Worm (Caenorhabditis elegans) whole organism, L2 larva: Measurements from ENCODE around the gene rig-3.

Source experiments
- dmd-4 ChIP-seq: sonication (generic microtip); optimal IDR thresholded peaks from 2 replicates; lab custom pipeline; 2017; ENCODE audit warnings: missing biosample characterization, missing genetic modification characterization
- egl-27 ChIP-seq: sonication (generic microtip); optimal IDR thresholded peaks from 3 replicates; lab custom pipeline; 2017; ENCODE audit warnings: missing biosample characterization, missing genetic modification reagents, missing genetic modification characterization
- elt-1 ChIP-seq: fragments of 150-350 bp; optimal IDR thresholded peaks from 2 replicates; lab custom pipeline; 2014; ENCODE audit warnings: missing biosample characterization, missing genetic modification characterization
- mdl-1 ChIP-seq, 2 experiments: fragments of 150-350 bp in 1 of 2; sonication (generic microtip) in 1 of 2; optimal IDR thresholded peaks; 2 replicates each; lab custom pipeline; 2017; ENCODE audit warnings: missing biosample characterization in 2 of 2, missing genetic modification characterization in 2 of 2
- nhr-237 ChIP-seq: fragments of 150-350 bp; optimal IDR thresholded peaks from 2 replicates; lab custom pipeline; 2014; ENCODE audit warnings: missing biosample characterization, missing genetic modification characterization
- nhr-25 ChIP-seq: fragments of 150-350 bp; sonication (generic microtip); optimal IDR thresholded peaks from 3 replicates; lab custom pipeline; 2014; ENCODE audit warnings: missing biosample characterization, missing genetic modification characterization
- nhr-77 ChIP-seq: fragments of 150-350 bp; optimal IDR thresholded peaks from 2 replicates; lab custom pipeline; 2014; ENCODE audit warnings: missing biosample characterization, missing genetic modification characterization
- snpc-4 ChIP-seq: fragments of 150-350 bp; optimal IDR thresholded peaks from 2 replicates; lab custom pipeline; 2014; ENCODE audit warnings: missing biosample characterization, missing genetic modification characterization
- ztf-11 ChIP-seq: sonication (generic microtip); optimal IDR thresholded peaks from 2 replicates; lab custom pipeline; 2017; ENCODE audit warnings: missing biosample characterization, missing genetic modification characterization

DNA sequence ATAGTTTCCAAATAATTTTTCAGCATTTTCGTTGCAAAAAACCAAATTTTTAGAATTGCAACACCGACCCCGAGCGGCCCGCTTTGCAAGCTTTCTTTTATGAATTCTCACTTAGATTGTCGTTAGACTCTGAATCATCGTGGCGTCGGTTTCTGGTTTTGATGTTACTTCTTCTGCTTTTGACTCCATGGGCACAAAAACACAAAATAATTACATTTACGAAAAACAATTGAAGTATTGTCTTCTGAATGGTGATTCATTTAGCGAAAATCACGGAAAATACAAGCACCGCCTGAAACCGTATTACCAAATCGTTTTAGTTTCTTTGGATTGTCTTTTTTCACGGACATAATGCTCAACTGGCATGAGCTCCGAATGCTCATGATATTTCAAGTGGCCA lies 47.7 kb downstream of the rig-3 start, which contains the start of gene pes-23:
- TF ChIP-seq egl-27 (tag; lab: Kevin White, UChicago) (no peak), snpc-4 (tag; lab: Kevin White, UChicago) (no peak), nhr-77 (tag; lab: Kevin White, UChicago) (no peak), mdl-1 (tag; optimal IDR thresholded peaks at IDR 0.05; lab: Kevin White, UChicago) (no peak), nhr-25 (tag; lab: Kevin White, UChicago) (no peak), ztf-11 (no peak), nhr-237 (tag; lab: Kevin White, UChicago) (no peak), elt-1 (tag; lab: Kevin White, UChicago) (no peak), dmd-4 (tag; lab: Kevin White, UChicago) (no peak)
